Worm (Caenorhabditis elegans): Measurements from ENCODE around the gene txt-13.

- TF ChIP-seq elt-1 (tag; optimal IDR thresholded peaks at IDR 0.05) (no peak), ztf-4 (tag; optimal IDR thresholded peaks at IDR 0.05) (no peak), unc-39 (tag; optimal IDR thresholded peaks at IDR 0.05) (no peak), gmeb-1 (tag; optimal IDR thresholded peaks at IDR 0.05) (no peak), nhr-237 (tag; optimal IDR thresholded peaks at IDR 0.05) (no peak), lin-13 (GFP tag; optimal IDR thresholded peaks at IDR 0.05) (no peak)
Observed at ce11 chrII:10523031-10523430, 47.4 kb upstream of the txt-13 start.

All from whole organism, L2 larva.